Fruit fly (Drosophila melanogaster) S2 (cell line): ENCODE data around the gene Trm7-32.

Source experiments
- CG8478 ChIP-seq: fragments of >200 bp; optimal IDR thresholded peaks from 2 replicates; lab custom pipeline; 2018
- CTCF ChIP-seq, 2 experiments: fragments of >200 bp; optimal IDR thresholded peaks; 2 replicates each; lab custom pipeline; 2018

dm6 chr3R:17020956-17021355 is 19.5 kb upstream of the Trm7-32 start, which contains the start of gene Adsl:
- TF ChIP-seq CG8478 = no peak
- no peak for TF ChIP-seq CTCF (optimal IDR thresholded peaks at IDR 0.05; lab: Kevin White, UChicago)
